Worm (Caenorhabditis elegans): ENCODE results near the gene kbp-2.

DNA sequence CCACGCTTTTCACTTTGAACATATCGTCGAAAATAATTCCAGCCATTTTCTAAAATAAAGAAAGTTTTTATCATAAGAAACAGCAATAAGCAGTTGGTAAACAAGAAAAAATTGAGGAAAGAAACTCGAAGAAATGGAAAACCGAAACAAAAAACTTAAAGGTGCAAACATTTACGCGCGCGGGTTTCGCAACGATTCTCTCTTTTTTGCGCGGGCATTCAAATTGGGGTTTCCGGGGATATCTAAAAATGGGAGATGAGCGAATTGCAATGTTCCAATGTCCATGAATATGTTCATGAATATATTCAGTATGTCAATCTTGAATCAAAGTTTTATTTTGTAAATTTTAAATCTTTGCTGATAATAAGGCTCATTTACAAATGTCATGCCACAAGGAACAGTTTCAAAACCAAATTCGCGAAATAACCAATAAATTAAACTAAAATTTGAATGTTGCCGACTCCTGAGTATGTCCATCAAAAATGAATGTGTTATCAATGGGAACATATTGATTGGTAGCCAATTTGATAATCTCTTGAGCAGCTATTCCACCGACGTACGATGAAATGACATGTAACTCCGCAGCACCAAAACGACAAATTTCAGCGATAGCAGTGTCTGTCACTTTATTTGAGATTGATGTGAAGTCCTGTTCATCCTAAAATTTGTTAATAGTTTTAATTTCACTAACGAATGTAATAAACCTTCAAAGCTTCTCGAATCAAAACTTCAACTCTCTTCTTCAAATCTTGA, 14.5 kb upstream of the kbp-2 start, which contains the start of gene rpb-8:
- no peak for TF ChIP-seq him-1 (tag; optimal IDR thresholded peaks at IDR 0.05)
- peak; percentile 60 for TF ChIP-seq W03F9.2 (tag; optimal IDR thresholded peaks at IDR 0.05)
- TF ChIP-seq dao-5 (tag; optimal IDR thresholded peaks at IDR 0.05) = no peak

Measured in whole organism, L4/young adult.